Worm (Caenorhabditis elegans) whole organism, late embryonic: ENCODE results near the gene F09D12.2.

Source experiments
- ama-1 ChIP-seq: fragments of 150-350 bp; optimal IDR thresholded peaks from 2 replicates; lab custom pipeline; 2014
- dmd-4 ChIP-seq: sonication (generic microtip); optimal IDR thresholded peaks from 2 replicates; lab custom pipeline; 2016; ENCODE audit warnings: borderline replicate concordance, missing genetic modification characterization, missing compliant biosample characterization
- elt-2 ChIP-seq: sonication (generic microtip); optimal IDR thresholded peaks from 2 replicates; lab custom pipeline; 2016; ENCODE audit warnings: missing genetic modification reagents, missing genetic modification characterization, missing compliant biosample characterization
- fkh-10 ChIP-seq: fragments of 150-350 bp; optimal IDR thresholded peaks from 2 replicates; lab custom pipeline; 2014; ENCODE audit warnings: missing biosample characterization, missing genetic modification reagents, missing genetic modification characterization
- fkh-6 ChIP-seq: sonication (generic microtip); optimal IDR thresholded peaks from 2 replicates; lab custom pipeline; 2016; ENCODE audit warnings: missing genetic modification characterization, missing compliant biosample characterization
- gmeb-2 ChIP-seq: sonication (generic microtip); optimal IDR thresholded peaks from 2 replicates; lab custom pipeline; 2016; ENCODE audit warnings: missing genetic modification characterization, inconsistent platforms, missing compliant biosample characterization
- hlh-15 ChIP-seq: sonication (generic microtip); optimal IDR thresholded peaks from 2 replicates; lab custom pipeline; 2016; ENCODE audit warnings: missing genetic modification characterization, missing compliant biosample characterization
- lim-6 ChIP-seq: sonication (generic microtip); optimal IDR thresholded peaks from 2 replicates; lab custom pipeline; 2016; ENCODE audit warnings: missing genetic modification characterization, missing compliant biosample characterization
- nfya-1 ChIP-seq: sonication (generic microtip); optimal IDR thresholded peaks from 2 replicates; lab custom pipeline; 2017; ENCODE audit warnings: missing genetic modification characterization, mild to moderate bottlenecking, missing compliant biosample characterization, antibody characterized with exemption, moderate library complexity
- pha-2 ChIP-seq: sonication (generic microtip); optimal IDR thresholded peaks from 2 replicates; lab custom pipeline; 2017; ENCODE audit warnings: mild to moderate bottlenecking, missing genetic modification characterization, missing compliant biosample characterization
- pqm-1 ChIP-seq: sonication (generic microtip); optimal IDR thresholded peaks from 2 replicates; lab custom pipeline; 2016; ENCODE audit warnings: missing genetic modification characterization, missing compliant biosample characterization
- tbx-2 ChIP-seq: sonication (generic microtip); optimal IDR thresholded peaks from 2 replicates; lab custom pipeline; 2016; ENCODE audit warnings: missing genetic modification characterization, missing compliant biosample characterization
- unc-55 ChIP-seq: sonication (generic microtip); optimal IDR thresholded peaks from 2 replicates; lab custom pipeline; 2017; ENCODE audit warnings: missing biosample characterization, missing genetic modification reagents, missing genetic modification characterization
- ztf-16 ChIP-seq: sonication (generic microtip); optimal IDR thresholded peaks from 2 replicates; lab custom pipeline; 2017; ENCODE audit warnings: missing genetic modification characterization, missing compliant biosample characterization

ce11 chrIV:3477124-3477523 is 33.1 kb upstream of the F09D12.2 start, which contains the start of gene srz-69:
- no peak for TF ChIP-seq lim-6 (tag; lab: Kevin White, UChicago)
- no peak for TF ChIP-seq fkh-6 (tag; lab: Kevin White, UChicago)
- no peak for TF ChIP-seq unc-55 (GFP tag; lab: Kevin White, UChicago)
- TF ChIP-seq fkh-10, result no peak
- no peak for TF ChIP-seq pqm-1 (tag; lab: Kevin White, UChicago)
- TF ChIP-seq dmd-4 (tag; lab: Kevin White, UChicago), result no peak
- no peak for TF ChIP-seq ztf-16 (tag; lab: Kevin White, UChicago)
- no peak for TF ChIP-seq pha-2
- no peak for TF ChIP-seq ama-1 (lab: Kevin White, UChicago)
- TF ChIP-seq elt-2 (tag; lab: Kevin White, UChicago), result no peak
- TF ChIP-seq gmeb-2, result no peak
- no peak for TF ChIP-seq tbx-2 (tag; lab: Kevin White, UChicago)
- TF ChIP-seq hlh-15 (tag; lab: Kevin White, UChicago), result no peak
- no peak for TF ChIP-seq nfya-1
